Worm (Caenorhabditis elegans): ENCODE data around the gene B0564.2.

Gene B0564.2

DNA sequence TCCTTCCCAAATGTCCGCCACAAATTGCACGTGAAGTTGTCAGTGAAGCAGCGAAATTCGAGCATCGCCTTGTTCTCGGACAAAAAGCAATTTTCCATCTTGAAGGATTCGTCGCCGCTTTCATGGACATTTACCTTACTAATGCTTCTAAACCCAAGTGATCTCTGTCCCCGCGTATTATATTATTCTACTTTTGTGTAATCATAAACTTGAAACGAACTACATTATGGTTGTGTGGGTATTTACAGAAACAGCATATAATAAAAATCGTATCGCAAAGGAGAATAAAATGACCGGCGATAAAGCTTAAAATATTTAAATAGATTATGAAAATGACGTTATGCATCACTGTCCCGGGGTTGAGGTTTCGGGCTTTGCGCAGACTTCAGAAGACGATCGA, 10.7 kb upstream of the B0564.2 start (continued):
- TF ChIP-seq hmg-1.2 (GFP tag; IDR thresholded peaks at IDR 0.05) (peak; percentile 41), rcor-1 (GFP tag; IDR thresholded peaks at IDR 0.05) (no peak), Y79H2A.3 (GFP tag; conservative IDR thresholded peaks at IDR 0.05) (peak; percentile 78; the same call in 1 of the 2 replicates), akir-1 (GFP tag; optimal IDR thresholded peaks at IDR 0.05) (no peak), C17E4.6 (GFP tag; IDR thresholded peaks at IDR 0.05) (no peak), ztf-25 (GFP tag; IDR thresholded peaks at IDR 0.05) (no peak), dpff-1 (tag; optimal IDR thresholded peaks at IDR 0.05) (no peak), snpc-3.4 (tag; optimal IDR thresholded peaks at IDR 0.05) (peak; percentile 34), zfh-2 (GFP tag; conservative IDR thresholded peaks at IDR 0.05) (no peak), tbx-9 (tag; optimal IDR thresholded peaks at IDR 0.05; ENCODE audit: borderline replicate concordance) (no peak), ztf-3 (GFP tag; optimal IDR thresholded peaks at IDR 0.05) (no peak), lsl-1 (GFP tag; optimal IDR thresholded peaks at IDR 0.05) (peak; percentile 27), hsf-1 (GFP tag; IDR thresholded peaks at IDR 0.05) (peak; percentile 66; the same call in 1 of the 2 replicates), madf-10 (tag; optimal IDR thresholded peaks at IDR 0.05) (no peak), nfya-1 (tag; optimal IDR thresholded peaks at IDR 0.05; ENCODE audit: borderline replicate concordance, insufficient read depth) (no peak), fkh-3 (tag; optimal IDR thresholded peaks at IDR 0.05) (no peak), egrh-3 (GFP tag; IDR thresholded peaks at IDR 0.05) (no peak), D2030.7 (GFP tag; IDR thresholded peaks at IDR 0.05) (peak; percentile 20; the same call in 1 of the 2 replicates), F37B4.10 (GFP tag; IDR thresholded peaks at IDR 0.05) (no peak), nhr-27 (tag; optimal IDR thresholded peaks at IDR 0.05) (no peak), somi-1 (GFP tag; optimal IDR thresholded peaks at IDR 0.05) (no peak), atf-7 (tag; optimal IDR thresholded peaks at IDR 0.05) (no peak), ztf-6 (GFP tag; IDR thresholded peaks at IDR 0.05) (no peak), F57A8.1 (GFP tag; optimal IDR thresholded peaks at IDR 0.05) (no peak), mcd-1 (GFP tag; IDR thresholded peaks at IDR 0.05) (no peak), efl-1 (GFP tag; optimal IDR thresholded peaks at IDR 0.05) (no peak), F39B2.1 (GFP tag; IDR thresholded peaks at IDR 0.05) (0 out of 2 replicates have a peak, but pooled peaks have one; percentile 17), ceh-40 (GFP tag; IDR thresholded peaks at IDR 0.05) (no peak), ZK185.1 (tag; optimal IDR thresholded peaks at IDR 0.05; ENCODE audit: poor library complexity, severe bottlenecking) (peak; percentile 60), F22D6.2 (tag; optimal IDR thresholded peaks at IDR 0.05) (no peak), snpc-4 (GFP tag; optimal IDR thresholded peaks at IDR 0.05) (no peak), snpc-4 (tag; optimal IDR thresholded peaks at IDR 0.05) (peak in 2 of 4 experiments; percentile 47 to 53), attf-6 (GFP tag; IDR thresholded peaks at IDR 0.05) (no peak), F10E7.11 (tag; optimal IDR thresholded peaks at IDR 0.05) (no peak), snpc-1.3 (tag; optimal IDR thresholded peaks at IDR 0.05; ENCODE audit: insufficient read depth) (peak; percentile 18), egl-44 (GFP tag; IDR thresholded peaks at IDR 0.05) (no peak), F57C9.4 (tag; optimal IDR thresholded peaks at IDR 0.05) (no peak), bed-2 (GFP tag; IDR thresholded peaks at IDR 0.05) (no peak), chd-7 (tag; optimal IDR thresholded peaks at IDR 0.05) (peak; percentile 19), ceh-27 (GFP tag; optimal IDR thresholded peaks at IDR 0.05) (no peak), lir-1 (GFP tag; conservative IDR thresholded peaks at IDR 0.05) (no peak), let-526 (GFP tag; IDR thresholded peaks at IDR 0.05) (no peak), madf-6 (GFP tag; IDR thresholded peaks at IDR 0.05) (peak; percentile 58), snpc-1.1 (tag; optimal IDR thresholded peaks at IDR 0.05; ENCODE audit: insufficient read depth) (no peak), tlf-1 (GFP tag; optimal IDR thresholded peaks at IDR 0.05) (no peak), mel-28 (tag; optimal IDR thresholded peaks at IDR 0.05; ENCODE audit: borderline replicate concordance) (no peak), F49E8.2 (tag; optimal IDR thresholded peaks at IDR 0.05; ENCODE audit: insufficient read depth) (peak; percentile 86), ceh-91 (GFP tag; IDR thresholded peaks at IDR 0.05) (0 out of 2 replicates have a peak, but pooled peaks have one; percentile 8)

Measured in whole organism, young adult.